Worm (Caenorhabditis elegans): Measurements from ENCODE around the gene str-165.

Gene str-165

ce11 chrV:13812330-13812729 lies 18.6 kb upstream of the str-165 start:
- TF ChIP-seq ztf-26 (tag; optimal IDR thresholded peaks at IDR 0.05) (no peak), madf-10 (tag; optimal IDR thresholded peaks at IDR 0.05) (no peak), ceh-100 (GFP tag; IDR thresholded peaks at IDR 0.05) (no peak), mxl-1 (tag; optimal IDR thresholded peaks at IDR 0.05) (no peak), attf-3 (GFP tag; conservative IDR thresholded peaks at IDR 0.05) (no peak), ZK185.1 (tag; optimal IDR thresholded peaks at IDR 0.05; ENCODE audit: poor library complexity, severe bottlenecking) (no peak), him-1 (tag; optimal IDR thresholded peaks at IDR 0.05) (no peak), rec-8 (tag; optimal IDR thresholded peaks at IDR 0.05) (no peak), mel-28 (tag; optimal IDR thresholded peaks at IDR 0.05; ENCODE audit: borderline replicate concordance) (no peak), ztf-18 (tag; optimal IDR thresholded peaks at IDR 0.05) (no peak), lin-54 (GFP tag; optimal IDR thresholded peaks at IDR 0.05) (no peak), unc-62 (GFP tag; optimal IDR thresholded peaks at IDR 0.05) (no peak), let-607 (tag; optimal IDR thresholded peaks at IDR 0.05) (no peak), Y79H2A.3 (GFP tag; conservative IDR thresholded peaks at IDR 0.05) (no peak), sdz-38 (tag; optimal IDR thresholded peaks at IDR 0.05) (no peak)

ce11 chrV:13812931-13813330 lies 18.0 kb upstream of the str-165 start, which contains the start of gene ceh-24:
TSS of gene ceh-24 (plus strand) at chrV:13813231.
- no peak for TF ChIP-seq lsy-27 (tag; optimal IDR thresholded peaks at IDR 0.05; ENCODE audit: borderline replicate concordance, insufficient read depth)
- no peak for TF ChIP-seq F57C9.4 (tag; optimal IDR thresholded peaks at IDR 0.05)
- TF ChIP-seq attf-3 (GFP tag; conservative IDR thresholded peaks at IDR 0.05), result no peak

ce11 chrV:13816877-13817276 lies 14.0 kb upstream of the str-165 start, which contains the start of gene F55B12.2:
TSS of gene F55B12.2 (minus strand) at chrV:13816977.
- TF ChIP-seq B0261.1 (tag; optimal IDR thresholded peaks at IDR 0.05) (no peak), mxl-1 (tag; optimal IDR thresholded peaks at IDR 0.05) (no peak), zfh-2 (GFP tag; conservative IDR thresholded peaks at IDR 0.05) (no peak), K11D2.4 (GFP tag; IDR thresholded peaks at IDR 0.05) (no peak)

ce11 chrV:13818824-13819408 lies 12.0 kb upstream of the str-165 start, which contains the start of gene sel-10:
TSS of gene sel-10 (plus strand) at chrV:13819361.
- TF ChIP-seq gei-17 (GFP tag; optimal IDR thresholded peaks at IDR 0.05) (no peak), ztf-28 (GFP tag; IDR thresholded peaks at IDR 0.05) (no peak), madf-6 (GFP tag; IDR thresholded peaks at IDR 0.05) (peak; percentile 71; the same call in 1 of the 2 replicates), madf-3 (GFP tag; IDR thresholded peaks at IDR 0.05) (no peak), bed-2 (GFP tag; IDR thresholded peaks at IDR 0.05) (no peak), tbx-9 (tag; optimal IDR thresholded peaks at IDR 0.05; ENCODE audit: borderline replicate concordance) (no peak), sea-2 (GFP tag; IDR thresholded peaks at IDR 0.05) (no peak), egl-18 (GFP tag; IDR thresholded peaks at IDR 0.05) (no peak), nhr-90 (tag; optimal IDR thresholded peaks at IDR 0.05) (no peak), Y67H2A.10 (GFP tag; conservative IDR thresholded peaks at IDR 0.05) (no peak), mcd-1 (GFP tag; IDR thresholded peaks at IDR 0.05) (peak; percentile 77), ztf-18 (tag; optimal IDR thresholded peaks at IDR 0.05) (peak; percentile 95), madf-8 (GFP tag; conservative IDR thresholded peaks at IDR 0.05) (0 out of 2 replicates have a peak, but pooled peaks have one; percentile 13), snpc-1.1 (tag; optimal IDR thresholded peaks at IDR 0.05; ENCODE audit: insufficient read depth) (no peak), lin-35 (GFP tag; optimal IDR thresholded peaks at IDR 0.05) (peak in 1 of 3 experiments; percentile 79), hlh-12 (tag; optimal IDR thresholded peaks at IDR 0.05) (no peak), K11D2.4 (GFP tag; IDR thresholded peaks at IDR 0.05) (0 out of 2 replicates have a peak, but pooled peaks have one; percentile 42), lsl-1 (GFP tag; optimal IDR thresholded peaks at IDR 0.05) (peak; percentile 43), efl-1 (GFP tag; optimal IDR thresholded peaks at IDR 0.05) (peak; percentile 15), B0019.2 (GFP tag; conservative IDR thresholded peaks at IDR 0.05) (no peak), fkh-3 (tag; optimal IDR thresholded peaks at IDR 0.05) (no peak), snpc-3.4 (tag; optimal IDR thresholded peaks at IDR 0.05) (peak; percentile 18), nfyb-1 (GFP tag; IDR thresholded peaks at IDR 0.05) (no peak; the same call in none of the 2 replicates), F23B12.7 (tag; optimal IDR thresholded peaks at IDR 0.05; ENCODE audit: insufficient read depth) (peak; percentile 40), ZK185.1 (tag; optimal IDR thresholded peaks at IDR 0.05; ENCODE audit: poor library complexity, severe bottlenecking) (peak; percentile 67)
